Fruit fly (Drosophila melanogaster): ENCODE measurements around the gene Imp.

The Imp gene

DNA sequence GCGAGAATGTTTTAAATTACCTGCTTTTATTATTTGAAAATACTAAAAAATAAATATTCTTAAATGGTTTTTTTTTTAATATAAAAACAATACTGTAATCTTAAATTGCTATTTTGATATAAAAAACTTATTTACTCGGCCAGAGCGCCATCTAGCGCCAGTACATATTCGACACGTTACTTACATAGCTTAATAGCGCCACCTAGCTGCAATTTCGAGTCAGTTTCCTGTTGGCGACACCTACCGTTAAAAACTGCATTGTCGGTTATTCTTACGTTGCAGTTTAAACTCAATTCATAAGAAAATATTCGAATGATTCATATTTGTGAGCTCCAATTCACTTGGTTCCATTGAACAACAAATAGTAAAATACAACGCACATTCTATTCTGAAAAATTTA, 8.3 kb upstream of the Imp start (continued):
- peak; percentile 54 for TF ChIP-seq CG18262 (tag; optimal IDR thresholded peaks at IDR 0.05)
- no peak for TF ChIP-seq cas (GFP tag; IDR thresholded peaks at IDR 0.05)
- TF ChIP-seq Eip74EF (GFP tag; optimal IDR thresholded peaks at IDR 0.05) = no peak
- peak; percentile 51 for TF ChIP-seq CG8089 (GFP tag; optimal IDR thresholded peaks at IDR 0.05)
- TF ChIP-seq cato (GFP tag; optimal IDR thresholded peaks at IDR 0.05; ENCODE audit: borderline replicate concordance) = peak; percentile 18
- peak; percentile 82 for TF ChIP-seq CG42726 (GFP tag; IDR thresholded peaks at IDR 0.05; ENCODE audit: partially characterized antibody)
- TF ChIP-seq tup (GFP tag; optimal IDR thresholded peaks at IDR 0.05) = no peak
- peak; percentile 47 for TF ChIP-seq CG9609 (GFP tag; optimal IDR thresholded peaks at IDR 0.05)
- TF ChIP-seq ems (GFP tag; optimal IDR thresholded peaks at IDR 0.05) = peak; percentile 13
- no peak for TF ChIP-seq sim (GFP tag; IDR thresholded peaks at IDR 0.05)
- no peak for TF ChIP-seq fd64A (GFP tag; optimal IDR thresholded peaks at IDR 0.05)
- peak; percentile 41 for TF ChIP-seq maf-S (GFP tag; optimal IDR thresholded peaks at IDR 0.05)
- no peak for TF ChIP-seq CG9797 (GFP tag; optimal IDR thresholded peaks at IDR 0.05)
- TF ChIP-seq CG11504 (tag; optimal IDR thresholded peaks at IDR 0.05) = peak; percentile 65
- TF ChIP-seq Rfx (GFP tag; IDR thresholded peaks at IDR 0.05) = peak; percentile 88
- peak; percentile 29 to 60 for TF ChIP-seq Hr51 (GFP tag; optimal IDR thresholded peaks at IDR 0.05)
- peak; percentile 56 for TF ChIP-seq HLH3B (GFP tag; IDR thresholded peaks at IDR 0.05)
- peak in 1 of 3 experiments; percentile 28 for TF ChIP-seq lola (GFP tag; optimal IDR thresholded peaks at IDR 0.05)
- peak; percentile 57 for TF ChIP-seq CG10209 (GFP tag; optimal IDR thresholded peaks at IDR 0.05)
- peak; percentile 51 for TF ChIP-seq PHDP (tag; optimal IDR thresholded peaks at IDR 0.05)
- TF ChIP-seq Optix (GFP tag; IDR thresholded peaks at IDR 0.05) = peak; percentile 51; the same call in 2 of the 3 replicates
- peak; percentile 49; the same call in 1 of the 2 replicates for TF ChIP-seq ranshi (GFP tag; IDR thresholded peaks at IDR 0.05)
- TF ChIP-seq salm (tag; optimal IDR thresholded peaks at IDR 0.05) = no peak
- TF ChIP-seq pho (GFP tag; optimal IDR thresholded peaks at IDR 0.05) = peak; percentile 23
- no peak for TF ChIP-seq ac (GFP tag; optimal IDR thresholded peaks at IDR 0.05)
- no peak for TF ChIP-seq ab (GFP tag; optimal IDR thresholded peaks at IDR 0.05)
- TF ChIP-seq sug (tag; optimal IDR thresholded peaks at IDR 0.05) = peak; percentile 59
- peak; percentile 60 for TF ChIP-seq CG2116 (GFP tag; optimal IDR thresholded peaks at IDR 0.05)
- TF ChIP-seq Awh (GFP tag; IDR thresholded peaks at IDR 0.05) = no peak
- TF ChIP-seq nerfin-1 (tag; optimal IDR thresholded peaks at IDR 0.05) = no peak
- peak; percentile 67 for TF ChIP-seq bcd (GFP tag; optimal IDR thresholded peaks at IDR 0.05)
- TF ChIP-seq sob (GFP tag; IDR thresholded peaks at IDR 0.05) = peak; percentile 68; the same call in 1 of the 2 replicates
- TF ChIP-seq danr (GFP tag; IDR thresholded peaks at IDR 0.05) = peak; percentile 32; the same call in 1 of the 2 replicates
- TF ChIP-seq CG4730 (GFP tag; IDR thresholded peaks at IDR 0.05) = peak; percentile 36; the same call in 1 of the 2 replicates
- TF ChIP-seq cg (GFP tag; optimal IDR thresholded peaks at IDR 0.05) = no peak
- TF ChIP-seq gem (tag; optimal IDR thresholded peaks at IDR 0.05) = peak; percentile 68
- TF ChIP-seq NK7.1 (GFP tag; optimal IDR thresholded peaks at IDR 0.05) = peak; percentile 36
- TF ChIP-seq CG13287 (GFP tag; IDR thresholded peaks at IDR 0.05; ENCODE audit: partially characterized antibody) = no peak
- TF ChIP-seq CG31441 (GFP tag; IDR thresholded peaks at IDR 0.05) = peak; percentile 44; the same call in 1 of the 2 replicates
- peak; percentile 72 for TF ChIP-seq Sox102F (GFP tag; optimal IDR thresholded peaks at IDR 0.05)
- peak; percentile 18 for TF ChIP-seq pb (GFP tag; optimal IDR thresholded peaks at IDR 0.05)
- TF ChIP-seq CG2678 (tag; optimal IDR thresholded peaks at IDR 0.05) = no peak
- no peak for TF ChIP-seq lov (optimal IDR thresholded peaks at IDR 0.05)
- no peak for TF ChIP-seq lov (GFP tag; IDR thresholded peaks at IDR 0.05)
- peak; percentile 54 for TF ChIP-seq CG1647 (GFP tag; optimal IDR thresholded peaks at IDR 0.05)
- peak; percentile 28 for TF ChIP-seq CG17802 (tag; optimal IDR thresholded peaks at IDR 0.05)
- no peak for TF ChIP-seq HLHmδ (GFP tag; optimal IDR thresholded peaks at IDR 0.05)
- TF ChIP-seq CG30431 (GFP tag; optimal IDR thresholded peaks at IDR 0.05) = peak; percentile 35
- TF ChIP-seq Deaf1 (tag; optimal IDR thresholded peaks at IDR 0.05) = peak; percentile 11
- TF ChIP-seq CG18619 (GFP tag; optimal IDR thresholded peaks at IDR 0.05) = peak; percentile 44
